Fruit fly (Drosophila melanogaster) whole organism, embryonic: ENCODE results near the gene ftz.
A peak's percentile ranks its signal among the peaks of the same experiment; 100 is the strongest.

Experiments used
- Bdp1 ChIP-seq: fragments of 200-800 bp; sonication (Bioruptor generic); optimal IDR thresholded peaks from 3 replicates; lab custom pipeline; 2016; ENCODE audit warnings: missing biosample characterization, missing genetic modification characterization
- CG1024 ChIP-seq: fragments of 200-800 bp; sonication (Bioruptor generic); IDR thresholded peaks from 2 replicates; pipeline ENCODE4 v1.3.6; 2022; ENCODE audit warnings: missing biosample characterization, missing genetic modification characterization
- CG10565 ChIP-seq: fragments of 200-800 bp; sonication (Bioruptor generic); optimal IDR thresholded peaks from 3 replicates; lab custom pipeline; 2016; ENCODE audit warnings: missing biosample characterization, mild to moderate bottlenecking, missing genetic modification characterization
- CG10654 ChIP-seq: fragments of 200-800 bp; sonication (Bioruptor generic); optimal IDR thresholded peaks from 2 replicates; lab custom pipeline; 2016; ENCODE audit warnings: missing biosample characterization, missing genetic modification characterization
- CG11247 ChIP-seq: fragments of 200-800 bp; sonication (Bioruptor generic); IDR thresholded peaks from 2 replicates; pipeline ENCODE4 v1.3.6; 2022; ENCODE audit warnings: missing biosample characterization, missing genetic modification characterization
- CG12659 ChIP-seq: fragments of 200-800 bp; sonication (Bioruptor generic); optimal IDR thresholded peaks from 3 replicates; lab custom pipeline; 2017; ENCODE audit warnings: mild to moderate bottlenecking, missing biosample characterization, missing genetic modification reagents, missing genetic modification characterization
- CG14860 ChIP-seq: fragments of 200-800 bp; sonication (Bioruptor generic); IDR thresholded peaks from 3 replicates; pipeline ENCODE4 v1.3.6; 2022; ENCODE audit warnings: missing biosample characterization, missing genetic modification characterization; ENCODE audit not compliant: partially characterized antibody
- CG17912 ChIP-seq: fragments of 200-800 bp; sonication (Bioruptor generic); optimal IDR thresholded peaks from 2 replicates; lab custom pipeline; 2018; ENCODE audit warnings: missing biosample characterization, mild to moderate bottlenecking, missing genetic modification characterization
- CG18262 ChIP-seq: fragments of 200-800 bp; optimal IDR thresholded peaks from 3 replicates; lab custom pipeline; 2019; ENCODE audit warnings: missing biosample characterization, mild to moderate bottlenecking, missing genetic modification characterization, moderate library complexity
- CG2712 ChIP-seq: fragments of 200-800 bp; optimal IDR thresholded peaks from 3 replicates; lab custom pipeline; 2019; ENCODE audit warnings: missing biosample characterization, mild to moderate bottlenecking, missing genetic modification characterization, moderate library complexity
- CG2889 ChIP-seq: fragments of 200-800 bp; sonication (Bioruptor generic); IDR thresholded peaks from 3 replicates; pipeline ENCODE4 v1.3.6; 2022; ENCODE audit warnings: missing biosample characterization, missing genetic modification characterization
- CG34376 ChIP-seq: fragments of 200-800 bp; sonication (Bioruptor generic); optimal IDR thresholded peaks from 2 replicates; lab custom pipeline; 2018; ENCODE audit warnings: missing biosample characterization, mild to moderate bottlenecking, missing genetic modification characterization
- CG7963 ChIP-seq: fragments of 200-800 bp; sonication (Bioruptor generic); IDR thresholded peaks from 3 replicates; pipeline ENCODE4 v1.3.6; 2022; ENCODE audit warnings: missing biosample characterization, missing genetic modification characterization; ENCODE audit not compliant: partially characterized antibody
- CG9215 ChIP-seq: fragments of 200-800 bp; sonication (Bioruptor generic); IDR thresholded peaks from 2 replicates; pipeline ENCODE4 v1.3.6; 2022; ENCODE audit warnings: missing biosample characterization, missing genetic modification characterization
- CG9876 ChIP-seq: fragments of 200-800 bp; sonication (Bioruptor generic); optimal IDR thresholded peaks from 2 replicates; lab custom pipeline; 2016; ENCODE audit warnings: missing biosample characterization, missing genetic modification characterization
- CHES-1-like ChIP-seq: fragments of 200-800 bp; sonication (Bioruptor generic); optimal IDR thresholded peaks from 2 replicates; lab custom pipeline; 2016; ENCODE audit warnings: missing biosample characterization, missing genetic modification characterization
- CTCF ChIP-seq: fragments of 200-800 bp; sonication (Bioruptor generic); optimal IDR thresholded peaks from 2 replicates; lab custom pipeline; 2017; ENCODE audit warnings: missing biosample characterization, mild to moderate bottlenecking, missing genetic modification characterization, moderate library complexity
- CoRest ChIP-seq: fragments of 200-800 bp; sonication (Bioruptor generic); optimal IDR thresholded peaks from 3 replicates; lab custom pipeline; 2018; ENCODE audit warnings: missing biosample characterization, mild to moderate bottlenecking, missing genetic modification characterization, moderate library complexity
- E2f1 ChIP-seq: fragments of 200-800 bp; sonication (Bioruptor generic); IDR thresholded peaks from 2 replicates; pipeline ENCODE4 v1.3.6; 2022; ENCODE audit warnings: missing biosample characterization, missing genetic modification characterization
- Eip74EF ChIP-seq, 2 experiments: fragments of 200-800 bp in 1 of 2; fragments of >200 bp in 1 of 2; sonication (Bioruptor generic) in 1 of 2; optimal IDR thresholded peaks; 2 replicates each; lab custom pipeline; 2017 to 2019; ENCODE audit warnings: missing biosample characterization in 2 of 2, missing genetic modification characterization in 2 of 2, mild to moderate bottlenecking in 1 of 2, moderate library complexity in 1 of 2
- Elba2 ChIP-seq: fragments of 200-800 bp; sonication (Bioruptor generic); optimal IDR thresholded peaks from 3 replicates; lab custom pipeline; 2016; ENCODE audit warnings: missing biosample characterization, missing genetic modification characterization
- HmgD ChIP-seq: fragments of 200-800 bp; sonication (Bioruptor generic); optimal IDR thresholded peaks from 3 replicates; lab custom pipeline; 2016; ENCODE audit warnings: missing biosample characterization, missing genetic modification characterization
- Jarid2 ChIP-seq: fragments of 200-800 bp; sonication (Bioruptor generic); optimal IDR thresholded peaks from 3 replicates; lab custom pipeline; 2017; ENCODE audit warnings: mild to moderate bottlenecking, missing biosample characterization, missing genetic modification reagents, missing genetic modification characterization
- Lim3 ChIP-seq: fragments of 200-800 bp; sonication (Bioruptor generic); IDR thresholded peaks from 2 replicates; pipeline ENCODE4 v1.3.6; 2022; ENCODE audit warnings: missing biosample characterization, missing genetic modification characterization
- MESR4 ChIP-seq: fragments of 200-800 bp; sonication (Bioruptor generic); optimal IDR thresholded peaks from 2 replicates; lab custom pipeline; 2018; ENCODE audit warnings: missing biosample characterization, mild to moderate bottlenecking, missing genetic modification characterization, moderate library complexity
- NfI ChIP-seq: fragments of 200-800 bp; sonication (Bioruptor generic); optimal IDR thresholded peaks from 3 replicates; lab custom pipeline; 2018; ENCODE audit warnings: missing biosample characterization, mild to moderate bottlenecking, missing genetic modification characterization, moderate library complexity
- aop ChIP-seq: fragments of 200-800 bp; sonication (Bioruptor generic); IDR thresholded peaks from 2 replicates; pipeline ENCODE4 v1.3.6; 2022; ENCODE audit warnings: missing biosample characterization, missing genetic modification characterization
- cad ChIP-seq: fragments of >200 bp; optimal IDR thresholded peaks from 2 replicates; lab custom pipeline; 2017; ENCODE audit warnings: missing biosample characterization, missing genetic modification characterization
- chif ChIP-seq, 2 experiments: fragments of 200-800 bp; sonication (Bioruptor generic); optimal IDR thresholded peaks; 3 replicates each; lab custom pipeline; 2016; ENCODE audit warnings: missing biosample characterization in 2 of 2, missing genetic modification characterization in 2 of 2
- croc ChIP-seq: fragments of 200-800 bp; sonication (Bioruptor generic); conservative IDR thresholded peaks from 3 replicates; pipeline ENCODE4 v1.3.6; 2022; ENCODE audit warnings: missing biosample characterization, missing genetic modification characterization
- crol ChIP-seq: fragments of 200-800 bp; sonication (Bioruptor generic); IDR thresholded peaks from 2 replicates; pipeline ENCODE4 v1.3.6; 2022; ENCODE audit warnings: missing biosample characterization, missing genetic modification characterization
- disco-r ChIP-seq: fragments of 200-800 bp; sonication (Bioruptor generic); optimal IDR thresholded peaks from 2 replicates; lab custom pipeline; 2016; ENCODE audit warnings: missing biosample characterization, missing genetic modification characterization
- en ChIP-seq: fragments of 200-800 bp; sonication (Bioruptor generic); optimal IDR thresholded peaks from 2 replicates; lab custom pipeline; 2016; ENCODE audit warnings: missing biosample characterization, missing genetic modification characterization
- eyg ChIP-seq: fragments of 200-800 bp; sonication (Bioruptor generic); optimal IDR thresholded peaks from 3 replicates; lab custom pipeline; 2016; ENCODE audit warnings: missing biosample characterization, missing genetic modification characterization
- gcm2 ChIP-seq: fragments of 200-800 bp; sonication (Bioruptor generic); optimal IDR thresholded peaks from 2 replicates; lab custom pipeline; 2016; ENCODE audit warnings: missing biosample characterization, missing genetic modification characterization
- gsb ChIP-seq: fragments of 200-800 bp; sonication (Bioruptor generic); IDR thresholded peaks from 2 replicates; pipeline ENCODE4 v1.3.6; 2022; ENCODE audit warnings: missing biosample characterization, missing genetic modification characterization
- gt ChIP-seq: fragments of 200-800 bp; sonication (Bioruptor generic); IDR thresholded peaks from 2 replicates; pipeline ENCODE4 v1.3.6; 2022; ENCODE audit warnings: missing biosample characterization, missing genetic modification characterization
- otp ChIP-seq: fragments of 200-800 bp; sonication (Bioruptor generic); IDR thresholded peaks from 3 replicates; pipeline ENCODE4, ENCODE4 v1.3.6; 2022; ENCODE audit warnings: missing biosample characterization, missing genetic modification characterization
- pan ChIP-seq, 4 experiments: fragments of >200 bp in 3 of 4; fragments of 200-800 bp in 1 of 4; sonication (Bioruptor generic) in 1 of 4; optimal IDR thresholded peaks in 3 of 4; IDR thresholded peaks in 1 of 4; 2 replicates each; pipeline versions ENCODE4 v1.3.6 to Lab custom; 2017 to 2022; ENCODE audit warnings: missing biosample characterization in 2 of 4, missing genetic modification characterization in 2 of 4, mixed read lengths in 1 of 4
- psq ChIP-seq: fragments of 200-800 bp; sonication (Bioruptor generic); optimal IDR thresholded peaks from 2 replicates; lab custom pipeline; 2017; ENCODE audit warnings: missing biosample characterization, missing genetic modification characterization
- pzg ChIP-seq: fragments of 200-800 bp; sonication (Bioruptor generic); optimal IDR thresholded peaks from 3 replicates; lab custom pipeline; 2018; ENCODE audit warnings: missing biosample characterization, mild to moderate bottlenecking, missing genetic modification characterization, moderate library complexity
- ro ChIP-seq: fragments of 200-800 bp; sonication (Bioruptor generic); IDR thresholded peaks from 2 replicates; pipeline ENCODE4 v1.3.6; 2022; ENCODE audit warnings: missing biosample characterization, missing genetic modification characterization
- sc ChIP-seq, 3 experiments: fragments of >200 bp in 2 of 3; fragments of 200-800 bp in 1 of 3; sonication (Bioruptor generic) in 1 of 3; optimal IDR thresholded peaks; 2 replicates in 2 of 3; 3 replicates in 1 of 3; lab custom pipeline; 2017; ENCODE audit warnings: mild to moderate bottlenecking in 1 of 3, missing biosample characterization in 1 of 3, missing genetic modification characterization in 1 of 3, missing genetic modification reagents in 1 of 3
- sens-2 ChIP-seq: fragments of 200-800 bp; sonication (Bioruptor generic); IDR thresholded peaks from 2 replicates; pipeline ENCODE4 v1.3.6; 2022; ENCODE audit warnings: missing biosample characterization, missing genetic modification characterization
- sim ChIP-seq: fragments of 200-800 bp; sonication (Bioruptor generic); IDR thresholded peaks from 2 replicates; pipeline ENCODE4 v1.3.6; 2022; ENCODE audit warnings: missing biosample characterization, missing genetic modification characterization
- slbo ChIP-seq: fragments of 200-800 bp; sonication (Bioruptor generic); IDR thresholded peaks from 2 replicates; pipeline ENCODE4 v1.3.6; 2022; ENCODE audit warnings: missing biosample characterization, missing genetic modification characterization
- tna ChIP-seq: fragments of 200-800 bp; sonication (Bioruptor generic); IDR thresholded peaks from 2 replicates; pipeline ENCODE4 v1.3.6; 2022; ENCODE audit warnings: missing biosample characterization, missing genetic modification characterization; ENCODE audit not compliant: partially characterized antibody
- toy ChIP-seq: fragments of 200-800 bp; sonication (Bioruptor generic); IDR thresholded peaks from 2 replicates; pipeline ENCODE4 v1.3.6; 2022; ENCODE audit warnings: missing biosample characterization, missing genetic modification characterization
- wek ChIP-seq: fragments of 200-800 bp; sonication (Bioruptor generic); optimal IDR thresholded peaks from 3 replicates; lab custom pipeline; 2018; ENCODE audit warnings: missing biosample characterization, mild to moderate bottlenecking, missing genetic modification characterization, moderate library complexity
- yki ChIP-seq: fragments of >200 bp; optimal IDR thresholded peaks from 3 replicates; lab custom pipeline; 2018
- zen2 ChIP-seq: fragments of 200-800 bp; sonication (Bioruptor generic); IDR thresholded peaks from 3 replicates; pipeline ENCODE4 v1.3.6; 2022; ENCODE audit warnings: missing biosample characterization, missing genetic modification characterization; ENCODE audit not compliant: partially characterized antibody

Gene ftz

DNA sequence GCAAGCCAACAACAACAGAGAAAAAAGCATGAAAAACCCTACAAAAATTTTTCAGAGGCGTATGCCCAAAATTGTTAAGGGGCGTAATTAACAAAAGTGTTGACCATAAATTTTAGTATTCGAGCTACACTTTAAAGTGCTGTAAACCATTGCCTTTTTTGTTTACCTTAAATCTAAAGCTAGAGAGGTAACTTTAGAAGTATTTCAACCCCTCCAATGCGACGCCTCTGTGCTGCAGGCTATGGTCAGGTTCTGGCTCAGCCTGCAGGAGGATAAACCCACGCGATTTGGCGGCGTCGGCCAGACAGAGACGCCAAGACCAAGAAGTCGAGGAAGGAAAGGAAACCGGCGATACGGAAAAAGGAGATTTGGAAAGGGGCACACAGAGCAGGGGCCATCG lies 50.3 kb downstream of the ftz start (continued):
- TF ChIP-seq psq (GFP tag; lab: Kevin White, UChicago) (no peak), yki (no peak), chif (GFP tag; optimal IDR thresholded peaks at IDR 0.05; lab: Kevin White, UChicago) (peak; percentile 70 to 85), en (GFP tag; lab: Kevin White, UChicago) (peak; percentile 52), NfI (GFP tag; lab: Kevin White, UChicago) (peak; percentile 23), CG9876 (GFP tag; lab: Kevin White, UChicago) (peak; percentile 29), Elba2 (GFP tag; lab: Kevin White, UChicago) (peak; percentile 80), aop (no peak), CG10565 (GFP tag; lab: Kevin White, UChicago) (no peak), pan (optimal IDR thresholded peaks at IDR 0.05; lab: Kevin White, UChicago) (no peak), pan (GFP tag; optimal IDR thresholded peaks at IDR 0.05 in 1 of 2, IDR thresholded peaks at IDR 0.05 in 1 of 2) (peak in 1 of 2 experiments; percentile 67), CG9215 (peak; percentile 30; the same call in 1 of the 2 replicates), Lim3 (GFP tag; lab: Robert Waterston, UW) (no peak), CG18262 (tag; lab: Kevin White, UChicago) (peak; percentile 91), otp (GFP tag; lab: Robert Waterston, UW) (0 out of 3 replicates have a peak, but pooled peaks have one; percentile 55), eyg (GFP tag; lab: Kevin White, UChicago) (peak; percentile 26), CHES-1-like (GFP tag; lab: Kevin White, UChicago) (peak; percentile 51), CG2889 (0 out of 3 replicates have a peak, but pooled peaks have one; percentile 28), wek (no peak), Bdp1 (GFP tag; lab: Kevin White, UChicago) (peak; percentile 46), gcm2 (peak; percentile 23), ro (peak; percentile 29; the same call in 1 of the 2 replicates), CG17912 (GFP tag; lab: Kevin White, UChicago) (no peak), gt (peak; percentile 51; the same call in 1 of the 2 replicates), CG34376 (GFP tag; lab: Kevin White, UChicago) (no peak), disco-r (peak; percentile 39), Eip74EF (GFP tag; optimal IDR thresholded peaks at IDR 0.05; lab: Kevin White, UChicago) (no peak), HmgD (GFP tag; lab: Kevin White, UChicago) (peak; percentile 45), Jarid2 (peak; percentile 9), sc (optimal IDR thresholded peaks at IDR 0.05; lab: Kevin White, UChicago) (no peak), sc (GFP tag; optimal IDR thresholded peaks at IDR 0.05; lab: Kevin White, UChicago) (peak; percentile 4), CG14860 (no peak), CTCF (GFP tag; lab: Kevin White, UChicago) (no peak), cad (GFP tag; lab: Kevin White, UChicago) (no peak), croc (GFP tag; lab: Robert Waterston, UW) (peak; percentile 70), CoRest (peak; percentile 65), crol (GFP tag; lab: Robert Waterston, UW) (no peak), gsb (GFP tag; lab: Robert Waterston, UW) (no peak), slbo (GFP tag; lab: Robert Waterston, UW) (peak; percentile 42), sens-2 (peak; percentile 57; the same call in 1 of the 2 replicates), CG12659 (GFP tag; lab: Kevin White, UChicago) (peak; percentile 38), tna (GFP tag; lab: Robert Waterston, UW) (no peak), sim (GFP tag; lab: Robert Waterston, UW) (peak; percentile 83), MESR4 (GFP tag; lab: Kevin White, UChicago) (no peak), CG10654 (peak; percentile 44), CG11247 (GFP tag; lab: Robert Waterston, UW) (peak; percentile 47; the same call in 1 of the 2 replicates), pzg (GFP tag; lab: Kevin White, UChicago) (no peak), E2f1 (GFP tag; lab: Robert Waterston, UW) (peak; percentile 50; the same call in 1 of the 2 replicates), toy (GFP tag; lab: Robert Waterston, UW) (no peak), zen2 (GFP tag; lab: Robert Waterston, UW) (no peak), CG7963 (GFP tag; lab: Robert Waterston, UW) (no peak), CG1024 (GFP tag; lab: Robert Waterston, UW) (peak; percentile 70), CG2712 (tag; lab: Kevin White, UChicago) (peak; percentile 92)
